Worm (Caenorhabditis elegans) whole organism, L1 larva: ENCODE results near the gene vit-6.

Source experiments
- dpl-1 ChIP-seq, 3 experiments: fragments of 150-350 bp in 2 of 3; sonication (generic microtip) in 1 of 3; optimal IDR thresholded peaks; 2 replicates each; lab custom pipeline; 2014 to 2017; ENCODE audit warnings: missing biosample characterization in 3 of 3, missing genetic modification characterization in 3 of 3, missing genetic modification reagents in 3 of 3
- lin-39 ChIP-seq: fragments of 150-350 bp; optimal IDR thresholded peaks from 2 replicates; lab custom pipeline; 2014; ENCODE audit warnings: missing biosample characterization, missing genetic modification reagents, missing genetic modification characterization

DNA sequence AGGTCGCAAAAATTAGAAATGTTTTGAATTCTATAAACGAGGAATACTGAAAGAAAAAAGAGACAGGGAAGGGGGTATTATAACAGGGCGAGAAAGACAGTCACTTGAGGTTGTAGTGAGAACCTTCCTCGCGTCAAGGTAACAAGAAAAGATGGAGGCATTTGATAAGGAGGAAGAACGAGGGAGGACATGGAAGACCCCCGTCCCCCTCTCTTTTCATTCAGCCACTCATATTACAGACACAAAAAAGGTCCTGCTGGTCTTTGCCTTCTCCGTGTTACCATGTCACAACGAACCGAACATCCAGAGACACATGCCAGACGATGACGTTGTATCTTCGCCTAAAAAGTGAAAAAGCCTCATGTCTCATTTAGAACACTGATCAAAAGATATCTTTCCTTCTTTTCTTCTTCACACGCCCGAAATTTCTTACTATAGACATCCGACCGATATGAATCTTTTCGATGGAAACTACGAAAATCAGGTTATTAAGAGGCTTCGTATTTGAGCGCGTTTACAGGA, 19.6 kb upstream of the vit-6 start:
- no peak for TF ChIP-seq dpl-1 (GFP tag; optimal IDR thresholded peaks at IDR 0.05; lab: Kevin White, UChicago)
- TF ChIP-seq lin-39 (tag; lab: Kevin White, UChicago), result no peak
